Worm (Caenorhabditis elegans) whole organism, L4 larva: ENCODE data around the gene T04F3.1.
A peak's percentile ranks its signal among the peaks of the same experiment; 100 is the strongest.

Experiments used
- D1046.2 ChIP-seq: fragments of 200-800 bp; sonication (Bioruptor generic); IDR thresholded peaks from 2 replicates; pipeline ENCODE4 v1.3.6; 2022; ENCODE audit warnings: missing genetic modification characterization, missing compliant biosample characterization
- F26F4.8 ChIP-seq: fragments of 200-800 bp; sonication (Bioruptor generic); conservative IDR thresholded peaks from 2 replicates; pipeline ENCODE4 v1.3.6; 2022; ENCODE audit warnings: missing genetic modification characterization, missing compliant biosample characterization
- F44E2.7 ChIP-seq: fragments of 200-800 bp; sonication (Bioruptor generic); IDR thresholded peaks from 2 replicates; pipeline ENCODE4 v2.1.2; 2022; ENCODE audit warnings: missing genetic modification characterization, missing compliant biosample characterization
- F49E8.2 ChIP-seq: sonication (generic microtip); optimal IDR thresholded peaks from 2 replicates; lab custom pipeline; 2016; ENCODE audit warnings: missing compliant biosample characterization, mild to moderate bottlenecking, missing genetic modification characterization, borderline replicate concordance
- T20F7.1 ChIP-seq: fragments of 200-800 bp; sonication (Bioruptor generic); optimal IDR thresholded peaks from 2 replicates; lab custom pipeline; 2018; ENCODE audit warnings: mild to moderate bottlenecking, missing genetic modification characterization, missing compliant biosample characterization
- Y105C5A.15 ChIP-seq: fragments of 200-800 bp; sonication (Bioruptor generic); IDR thresholded peaks from 2 replicates; pipeline ENCODE4 v1.3.6; 2022; ENCODE audit warnings: missing genetic modification characterization, missing compliant biosample characterization
- Y48G9A.11 ChIP-seq: fragments of 200-800 bp; sonication (Bioruptor generic); IDR thresholded peaks from 2 replicates; pipeline ENCODE4 v1.3.6; 2022; ENCODE audit warnings: missing genetic modification reagents, missing genetic modification characterization, missing compliant biosample characterization
- Y5F2A.4 ChIP-seq: fragments of 200-800 bp; sonication (Bioruptor generic); optimal IDR thresholded peaks from 2 replicates; lab custom pipeline; 2018; ENCODE audit warnings: mild to moderate bottlenecking, missing genetic modification characterization, missing compliant biosample characterization
- ZK546.5 ChIP-seq, 2 experiments: sonication (generic microtip); optimal IDR thresholded peaks; 2 replicates each; lab custom pipeline; 2017; ENCODE audit warnings: missing biosample characterization in 2 of 2, missing genetic modification characterization in 2 of 2
- aha-1 ChIP-seq: fragments of 150-350 bp; peaks from one replicate; lab custom pipeline; 2014; ENCODE audit warnings: missing biosample characterization, missing genetic modification characterization
- ama-1 ChIP-seq: fragments of 150-350 bp; optimal IDR thresholded peaks from 2 replicates; lab custom pipeline; 2014; ENCODE audit warnings: inconsistent platforms, mixed read lengths
- ceh-28 ChIP-seq: fragments of 150-350 bp; optimal IDR thresholded peaks from 2 replicates; lab custom pipeline; 2014; ENCODE audit warnings: missing biosample characterization, missing genetic modification reagents, missing genetic modification characterization
- ces-1 ChIP-seq: fragments of 150-350 bp; sonication (generic microtip); optimal IDR thresholded peaks from 4 replicates; lab custom pipeline; 2014; ENCODE audit warnings: missing biosample characterization, missing genetic modification reagents, missing genetic modification characterization
- cey-2 ChIP-seq: sonication (generic microtip); optimal IDR thresholded peaks from 3 replicates; lab custom pipeline; 2017; ENCODE audit warnings: missing genetic modification characterization, mild to moderate bottlenecking, missing compliant biosample characterization, antibody characterized with exemption, borderline replicate concordance; ENCODE audit not compliant: insufficient read depth
- daf-19 ChIP-seq: fragments of 200-800 bp; sonication (Bioruptor generic); conservative IDR thresholded peaks from 2 replicates; pipeline ENCODE4 v1.3.6; 2022; ENCODE audit warnings: missing genetic modification characterization, missing compliant biosample characterization
- daf-8 ChIP-seq: fragments of 200-800 bp; sonication (Bioruptor generic); IDR thresholded peaks from 2 replicates; pipeline ENCODE4 v1.3.6; 2022; ENCODE audit warnings: missing genetic modification characterization, missing compliant biosample characterization
- dmd-8 ChIP-seq: fragments of 200-800 bp; sonication (Bioruptor generic); IDR thresholded peaks from 2 replicates; pipeline ENCODE4 v1.3.6; 2022; ENCODE audit warnings: missing genetic modification characterization, missing compliant biosample characterization
- dmd-9 ChIP-seq: fragments of 200-800 bp; sonication (Bioruptor generic); IDR thresholded peaks from 2 replicates; pipeline ENCODE4 v1.3.6; 2022; ENCODE audit warnings: missing genetic modification reagents, missing genetic modification characterization, missing compliant biosample characterization
- duxl-1 ChIP-seq: sonication (generic microtip); optimal IDR thresholded peaks from 2 replicates; lab custom pipeline; 2016; ENCODE audit warnings: mild to moderate bottlenecking, missing genetic modification characterization, moderate library complexity, missing compliant biosample characterization; ENCODE audit not compliant: poor library complexity
- dve-1 ChIP-seq: sonication (generic microtip); optimal IDR thresholded peaks from 2 replicates; lab custom pipeline; 2017; ENCODE audit warnings: antibody characterized with exemption, mild to moderate bottlenecking, missing genetic modification characterization, missing compliant biosample characterization; ENCODE audit not compliant: insufficient read depth
- egl-27 ChIP-seq: sonication (generic microtip); optimal IDR thresholded peaks from 3 replicates; lab custom pipeline; 2017; ENCODE audit warnings: missing biosample characterization, missing genetic modification reagents, missing genetic modification characterization
- gei-8 ChIP-seq: fragments of 200-800 bp; sonication (Bioruptor generic); optimal IDR thresholded peaks from 2 replicates; lab custom pipeline; 2018; ENCODE audit warnings: mild to moderate bottlenecking, missing genetic modification characterization, missing compliant biosample characterization
- hlh-11 ChIP-seq: fragments of 200-800 bp; sonication (Bioruptor generic); optimal IDR thresholded peaks from 2 replicates; lab custom pipeline; 2018; ENCODE audit warnings: mild to moderate bottlenecking, missing genetic modification characterization, missing compliant biosample characterization
- jun-1 ChIP-seq: fragments of 150-350 bp; optimal IDR thresholded peaks from 2 replicates; lab custom pipeline; 2014; ENCODE audit warnings: missing biosample characterization, missing genetic modification reagents, missing genetic modification characterization
- lin-1 ChIP-seq: fragments of 200-800 bp; sonication (Bioruptor generic); IDR thresholded peaks from 2 replicates; pipeline ENCODE4 v1.3.6; 2022; ENCODE audit warnings: missing genetic modification reagents, missing genetic modification characterization, missing compliant biosample characterization
- lin-13 ChIP-seq: fragments of 150-350 bp; optimal IDR thresholded peaks from 2 replicates; lab custom pipeline; 2014; ENCODE audit warnings: missing biosample characterization, missing genetic modification reagents, missing genetic modification characterization
- lir-3 ChIP-seq: sonication (generic microtip); optimal IDR thresholded peaks from 2 replicates; lab custom pipeline; 2016; ENCODE audit warnings: mild to moderate bottlenecking, missing genetic modification characterization, missing compliant biosample characterization
- lsy-2 ChIP-seq, 2 experiments: fragments of 150-350 bp in 1 of 2; sonication (generic microtip) in 1 of 2; optimal IDR thresholded peaks; 2 replicates each; lab custom pipeline; 2014 to 2017; ENCODE audit warnings: missing biosample characterization in 2 of 2, missing genetic modification characterization in 2 of 2
- madf-9 ChIP-seq: fragments of 200-800 bp; sonication (Bioruptor generic); conservative IDR thresholded peaks from 2 replicates; pipeline ENCODE4 v1.3.6; 2022; ENCODE audit warnings: missing genetic modification reagents, missing genetic modification characterization, missing compliant biosample characterization
- mdt-29 ChIP-seq: fragments of 200-800 bp; sonication (Bioruptor generic); IDR thresholded peaks from 2 replicates; pipeline ENCODE4 v1.3.6; 2022; ENCODE audit warnings: missing genetic modification reagents, missing genetic modification characterization, missing compliant biosample characterization
- mxl-3 ChIP-seq: fragments of 200-800 bp; sonication (Bioruptor generic); optimal IDR thresholded peaks from 2 replicates; lab custom pipeline; 2018; ENCODE audit warnings: mild to moderate bottlenecking, missing genetic modification characterization, missing compliant biosample characterization
- nhr-10 ChIP-seq: fragments of 150-350 bp; optimal IDR thresholded peaks from 2 replicates; lab custom pipeline; 2014; ENCODE audit warnings: missing biosample characterization, missing genetic modification characterization
- nhr-111 ChIP-seq: fragments of 200-800 bp; sonication (Bioruptor generic); optimal IDR thresholded peaks from 2 replicates; lab custom pipeline; 2018; ENCODE audit warnings: mild to moderate bottlenecking, missing genetic modification characterization, missing compliant biosample characterization
- nhr-28 ChIP-seq: fragments of 150-350 bp; optimal IDR thresholded peaks from 2 replicates; lab custom pipeline; 2014; ENCODE audit warnings: missing biosample characterization, missing genetic modification characterization
- nhr-6 ChIP-seq: fragments of 150-350 bp; optimal IDR thresholded peaks from 2 replicates; lab custom pipeline; 2014; ENCODE audit warnings: missing biosample characterization, missing genetic modification characterization
- nhr-76 ChIP-seq: fragments of 150-350 bp; optimal IDR thresholded peaks from 2 replicates; lab custom pipeline; 2014; ENCODE audit warnings: missing biosample characterization, missing genetic modification characterization
- pha-4 ChIP-seq, 2 experiments: fragments of 150-350 bp in 1 of 2; fragments of 200-800 bp in 1 of 2; sonication (Bioruptor generic) in 1 of 2; IDR thresholded peaks in 1 of 2; optimal IDR thresholded peaks in 1 of 2; 2 replicates each; pipeline versions ENCODE4 v1.3.6 to Lab custom; 2014 to 2022; ENCODE audit warnings: missing genetic modification characterization in 2 of 2, missing genetic modification reagents in 2 of 2, missing biosample characterization in 1 of 2, missing compliant biosample characterization in 1 of 2
- pqm-1 ChIP-seq: sonication (generic microtip); optimal IDR thresholded peaks from 2 replicates; lab custom pipeline; 2017; ENCODE audit warnings: missing biosample characterization, missing genetic modification characterization
- saeg-2 ChIP-seq: fragments of 200-800 bp; sonication (Bioruptor generic); IDR thresholded peaks from 2 replicates; pipeline ENCODE4 v1.3.6; 2022; ENCODE audit warnings: missing genetic modification reagents, missing genetic modification characterization, missing compliant biosample characterization
- sdz-12 ChIP-seq: fragments of 200-800 bp; sonication (Bioruptor generic); optimal IDR thresholded peaks from 2 replicates; lab custom pipeline; 2018; ENCODE audit warnings: mild to moderate bottlenecking, missing genetic modification characterization, missing compliant biosample characterization
- skn-1 ChIP-seq: fragments of 150-350 bp; optimal IDR thresholded peaks from 2 replicates; lab custom pipeline; 2014; ENCODE audit warnings: missing biosample characterization, missing genetic modification characterization
- snpc-1.2 ChIP-seq: fragments of 200-800 bp; sonication (Bioruptor generic); IDR thresholded peaks from 2 replicates; pipeline ENCODE4 v1.3.6; 2022; ENCODE audit warnings: missing genetic modification reagents, missing genetic modification characterization, missing compliant biosample characterization
- spr-1 ChIP-seq: sonication (generic microtip); optimal IDR thresholded peaks from 2 replicates; lab custom pipeline; 2016; ENCODE audit warnings: mild to moderate bottlenecking, missing genetic modification characterization, missing compliant biosample characterization
- tag-97 ChIP-seq: fragments of 200-800 bp; sonication (Bioruptor generic); IDR thresholded peaks from 2 replicates; pipeline ENCODE4 v1.3.6; 2022; ENCODE audit warnings: missing genetic modification characterization, missing compliant biosample characterization
- tra-1 ChIP-seq: fragments of 200-800 bp; sonication (Bioruptor generic); IDR thresholded peaks from 2 replicates; pipeline ENCODE4 v1.3.6; 2022; ENCODE audit warnings: missing genetic modification reagents, missing genetic modification characterization, missing compliant biosample characterization
- unc-130 ChIP-seq: sonication (generic microtip); optimal IDR thresholded peaks from 2 replicates; lab custom pipeline; 2016; ENCODE audit warnings: missing genetic modification reagents, missing genetic modification characterization, missing compliant biosample characterization
- unc-39 ChIP-seq: sonication (generic microtip); optimal IDR thresholded peaks from 2 replicates; lab custom pipeline; 2017; ENCODE audit warnings: missing biosample characterization, missing genetic modification characterization
- vab-7 ChIP-seq: fragments of 200-800 bp; sonication (Bioruptor generic); IDR thresholded peaks from 2 replicates; pipeline ENCODE4 v1.3.6; 2022; ENCODE audit warnings: missing genetic modification reagents, missing genetic modification characterization, missing compliant biosample characterization
- ztf-11 ChIP-seq: fragments of 150-350 bp; optimal IDR thresholded peaks from 2 replicates; lab custom pipeline; 2014; ENCODE audit warnings: missing biosample characterization, missing genetic modification characterization
- ztf-7 ChIP-seq: fragments of 150-350 bp; optimal IDR thresholded peaks from 2 replicates; lab custom pipeline; 2014; ENCODE audit warnings: missing biosample characterization, missing genetic modification characterization

Gene T04F3.1

ce11 chrV:11770053-11770517 is 30.2 kb downstream of the T04F3.1 start, which contains the start of gene F55A11.4 (continued):
- TF ChIP-seq duxl-1 = no peak
- 0 out of 2 replicates have a peak, but pooled peaks have one; percentile 16 for TF ChIP-seq vab-7 (GFP tag; lab: Robert Waterston, UW)
- TF ChIP-seq cey-2 (tag; lab: Kevin White, UChicago) = no peak
- TF ChIP-seq daf-19 = no peak
- no peak for TF ChIP-seq dmd-9 (GFP tag; lab: Robert Waterston, UW)
- no peak for TF ChIP-seq sdz-12 (GFP tag; lab: Kevin White, UChicago)
- TF ChIP-seq ZK546.5 (tag; optimal IDR thresholded peaks at IDR 0.05; lab: Kevin White, UChicago) = no peak
- no peak for TF ChIP-seq lsy-2 (tag; optimal IDR thresholded peaks at IDR 0.05; lab: Kevin White, UChicago)
- no peak for TF ChIP-seq jun-1 (tag; lab: Kevin White, UChicago)
- peak; percentile 33 for TF ChIP-seq unc-130 (GFP tag; lab: Kevin White, UChicago)
- TF ChIP-seq pqm-1 = no peak
- peak; percentile 22 for TF ChIP-seq hlh-11 (tag; lab: Kevin White, UChicago)
- no peak for TF ChIP-seq F26F4.8 (GFP tag; lab: Robert Waterston, UW)
- no peak for TF ChIP-seq snpc-1.2 (GFP tag; lab: Robert Waterston, UW)
- no peak for TF ChIP-seq Y105C5A.15 (GFP tag; lab: Robert Waterston, UW)
- TF ChIP-seq F49E8.2 (tag; lab: Kevin White, UChicago) = peak; percentile 4
- no peak for TF ChIP-seq tag-97
- TF ChIP-seq lin-1 = no peak
- TF ChIP-seq ama-1 (lab: Kevin White, UChicago) = peak; percentile 82
- TF ChIP-seq saeg-2 = no peak
- TF ChIP-seq nhr-10 (tag; lab: Kevin White, UChicago) = no peak
- TF ChIP-seq ztf-11 (tag; lab: Kevin White, UChicago) = no peak
- TF ChIP-seq F44E2.7 (GFP tag; lab: Robert Waterston, UW) = no peak
- TF ChIP-seq egl-27 (tag; lab: Kevin White, UChicago) = no peak
- TF ChIP-seq lir-3 (tag; lab: Kevin White, UChicago) = no peak
- no peak for TF ChIP-seq ces-1 (GFP tag; lab: Kevin White, UChicago)
- no peak for TF ChIP-seq tra-1 (GFP tag; lab: Robert Waterston, UW)
- TF ChIP-seq gei-8 (GFP tag; lab: Kevin White, UChicago) = no peak
- no peak for TF ChIP-seq mdt-29 (GFP tag; lab: Robert Waterston, UW)
- TF ChIP-seq D1046.2 (GFP tag; lab: Robert Waterston, UW) = 0 out of 2 replicates have a peak, but pooled peaks have one; percentile 62
- no peak for TF ChIP-seq dmd-8 (GFP tag; lab: Robert Waterston, UW)
- no peak for TF ChIP-seq nhr-28 (tag; lab: Kevin White, UChicago)
- TF ChIP-seq madf-9 (GFP tag; lab: Robert Waterston, UW) = no peak
- no peak for TF ChIP-seq unc-39 (tag; lab: Kevin White, UChicago)
- TF ChIP-seq mxl-3 (GFP tag; lab: Kevin White, UChicago) = no peak

ce11 chrV:11773420-11773819 is 33.6 kb downstream of the T04F3.1 start, which contains the start of gene bus-18:
Gene bus-18 (plus strand): TSS chrV:11773720.
- TF ChIP-seq daf-8 (GFP tag; lab: Robert Waterston, UW) (no peak), ceh-28 (tag; lab: Kevin White, UChicago) (no peak), T20F7.1 (no peak), dve-1 (tag; lab: Kevin White, UChicago) (no peak), Y48G9A.11 (no peak), snpc-1.2 (GFP tag; lab: Robert Waterston, UW) (no peak), lin-13 (GFP tag; lab: Kevin White, UChicago) (no peak), vab-7 (GFP tag; lab: Robert Waterston, UW) (no peak), pha-4 (GFP tag; IDR thresholded peaks at IDR 0.05; lab: Robert Waterston, UW) (no peak), pha-4 (tag; optimal IDR thresholded peaks at IDR 0.05; lab: Kevin White, UChicago) (no peak), skn-1 (no peak), nhr-76 (no peak), nhr-111 (GFP tag; lab: Kevin White, UChicago) (no peak), pqm-1 (no peak), nhr-6 (no peak), aha-1 (tag; lab: Kevin White, UChicago) (no peak), Y5F2A.4 (GFP tag; lab: Kevin White, UChicago) (no peak), dmd-8 (GFP tag; lab: Robert Waterston, UW) (no peak), ztf-7 (no peak), egl-27 (tag; lab: Kevin White, UChicago) (no peak), spr-1 (tag; lab: Kevin White, UChicago) (no peak)
